Worm (Caenorhabditis elegans) whole organism, midembryonic: Measurements from ENCODE around the gene Y116F11B.14.

Source experiments
- flt-1 ChIP-seq: fragments of 200-800 bp; sonication (Bioruptor generic); IDR thresholded peaks from 2 replicates; pipeline ENCODE4 v1.3.6; 2022; ENCODE audit warnings: missing genetic modification characterization, missing compliant biosample characterization
- ref-1 ChIP-seq: fragments of 200-800 bp; sonication (Bioruptor generic); conservative IDR thresholded peaks from 2 replicates; pipeline ENCODE4 v1.3.6; 2022; ENCODE audit warnings: missing genetic modification reagents, missing genetic modification characterization, missing compliant biosample characterization

DNA sequence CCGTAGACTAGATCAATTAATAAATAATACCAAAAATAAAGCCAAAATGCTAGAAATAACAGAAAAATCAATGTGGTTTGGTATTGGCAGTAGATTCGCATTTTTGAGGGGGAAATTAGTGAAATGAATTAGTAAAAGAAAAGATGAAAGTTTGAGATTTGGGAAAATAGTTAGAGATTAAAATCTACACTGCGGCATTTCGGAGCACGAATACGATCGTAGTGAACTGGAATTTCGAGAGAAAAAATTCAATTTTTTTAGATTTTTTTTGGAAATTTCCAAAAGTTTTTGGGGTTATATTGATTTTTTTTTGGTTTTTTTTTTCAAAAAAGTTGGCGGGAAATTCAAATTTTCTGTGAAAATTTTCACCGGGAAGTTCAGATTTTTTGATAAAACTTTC lies 31.4 kb upstream of the Y116F11B.14 start, which contains the start of gene Y116F11B.9:
- TF ChIP-seq flt-1 (GFP tag; lab: Robert Waterston, UW) (no peak), ref-1 (GFP tag; lab: Robert Waterston, UW) (no peak)
